Fruit fly (Drosophila melanogaster): ENCODE measurements around the gene eRF3.

eRF3 gene

DNA sequence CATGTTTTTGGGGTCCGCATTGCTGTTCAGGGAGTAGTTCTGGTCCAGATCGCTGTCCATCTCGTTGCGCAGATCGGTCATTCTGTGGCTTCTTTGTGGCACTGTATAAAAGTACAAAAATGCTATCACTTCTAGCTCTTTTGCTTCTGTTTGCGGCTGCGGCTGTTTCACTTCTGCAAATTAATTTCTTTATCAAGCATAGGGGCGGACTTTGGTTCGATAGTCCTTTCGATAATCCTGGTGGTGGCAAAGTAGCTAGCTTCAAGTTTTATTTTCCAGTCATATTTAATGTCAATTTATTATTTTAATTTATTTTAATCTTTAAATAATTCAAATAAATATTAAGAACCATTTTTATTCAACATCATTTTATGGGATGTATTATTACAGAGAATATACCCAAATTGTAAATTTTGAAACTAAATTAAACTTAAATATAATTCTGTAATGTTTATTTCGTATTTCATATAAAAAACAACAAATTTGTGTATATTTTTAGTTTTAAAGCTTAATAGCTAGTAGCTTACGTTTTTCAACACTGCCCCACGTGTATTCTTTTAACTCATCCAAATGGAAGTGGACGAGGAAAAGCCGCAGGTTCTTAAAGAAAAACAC, 6.7 kb upstream of the eRF3 start, which contains the start of the genes CG5446 and Trm1:
Gene CG5446, minus strand, starts transcription at position 223 of the 615 bp plus-strand sequence.
Gene Trm1, plus strand, starts transcription at position 542 of the 615 bp plus-strand sequence.
- TF ChIP-seq ttk (optimal IDR thresholded peaks at IDR 0.05) (no peak), Myc (optimal IDR thresholded peaks at IDR 0.05) (no peak), psq (optimal IDR thresholded peaks at IDR 0.05) (no peak), h (optimal IDR thresholded peaks at IDR 0.05) (no peak), Sin3A (optimal IDR thresholded peaks at IDR 0.05) (no peak), insv (optimal IDR thresholded peaks at IDR 0.05) (no peak)

DNA sequence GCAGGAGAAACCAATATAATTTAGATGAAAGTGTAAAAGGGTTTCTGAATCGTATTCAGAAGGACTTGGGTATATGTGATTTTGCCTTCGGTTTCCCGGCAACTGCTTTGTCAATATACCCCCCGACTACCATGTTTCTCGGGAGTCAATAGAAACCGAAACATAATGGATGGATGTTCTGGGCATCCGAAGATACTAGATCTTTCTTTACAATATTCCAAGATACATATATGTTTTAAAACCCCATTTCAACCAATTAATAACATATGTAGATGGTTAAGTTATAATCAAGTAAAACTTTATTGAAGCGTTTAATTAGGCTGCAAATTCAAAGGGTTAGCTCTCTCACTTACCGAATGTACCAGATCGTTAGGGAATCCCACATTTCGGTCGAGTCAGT, 3.5 kb upstream of the eRF3 start, which contains the start of gene CG5435:
Gene CG5435, minus strand, starts transcription at position 101 of the 400 bp plus-strand sequence.
- no peak for TF ChIP-seq ttk (optimal IDR thresholded peaks at IDR 0.05)
- no peak for TF ChIP-seq Myc (optimal IDR thresholded peaks at IDR 0.05)
- TF ChIP-seq h (optimal IDR thresholded peaks at IDR 0.05): no peak
- no peak for TF ChIP-seq psq (optimal IDR thresholded peaks at IDR 0.05)
- no peak for TF ChIP-seq insv (optimal IDR thresholded peaks at IDR 0.05)
- TF ChIP-seq Sin3A (optimal IDR thresholded peaks at IDR 0.05): no peak

DNA sequence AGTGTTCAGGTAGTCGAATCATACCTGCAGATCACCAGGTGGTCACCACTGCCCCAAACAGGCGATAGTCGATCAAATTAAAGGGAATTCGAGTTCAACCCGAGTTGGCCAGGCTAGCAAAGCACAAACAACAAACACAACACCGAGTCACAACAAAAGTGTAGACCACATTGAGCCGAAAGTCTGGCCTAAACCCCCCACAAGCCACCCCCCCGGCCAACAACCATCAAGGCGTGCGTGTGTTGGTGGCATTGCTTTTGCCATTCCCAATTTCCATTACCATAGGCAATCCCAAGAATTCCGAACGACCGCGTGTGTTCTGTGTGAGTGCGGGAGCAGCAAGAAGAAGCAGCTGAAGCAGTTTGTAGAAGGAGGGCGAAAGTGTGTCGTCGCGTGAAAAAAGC, 285 bp downstream of the eRF3 start, which contains the start of gene SC35:
Gene SC35, minus strand, starts transcription at position 131 of the 404 bp plus-strand sequence.
- TF ChIP-seq Sin3A (optimal IDR thresholded peaks at IDR 0.05): no peak
- TF ChIP-seq Myc (optimal IDR thresholded peaks at IDR 0.05): no peak
- no peak for TF ChIP-seq ttk (optimal IDR thresholded peaks at IDR 0.05)
- TF ChIP-seq insv (optimal IDR thresholded peaks at IDR 0.05): no peak
- TF ChIP-seq h (optimal IDR thresholded peaks at IDR 0.05): no peak
- TF ChIP-seq psq (optimal IDR thresholded peaks at IDR 0.05): no peak

DNA sequence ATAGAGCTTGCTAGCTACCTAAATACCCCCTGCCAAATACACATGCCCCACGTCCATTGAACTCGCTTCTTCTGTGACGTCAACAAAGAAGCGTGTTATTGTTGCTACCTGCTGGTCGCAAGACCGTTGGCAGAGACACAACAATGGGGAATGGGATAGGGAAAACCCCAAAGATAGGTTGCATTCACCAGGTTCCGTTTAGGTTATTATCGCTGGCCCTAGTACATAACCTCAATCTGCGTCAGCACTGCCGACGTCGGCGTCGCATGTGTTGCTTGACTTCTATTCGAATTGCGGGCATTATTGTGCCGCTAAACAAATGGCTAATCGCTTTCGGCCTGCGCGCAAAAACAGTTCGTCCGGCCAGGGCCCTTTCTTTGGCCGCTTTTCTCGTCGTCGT, 1.2 kb downstream of the eRF3 start:
- TF ChIP-seq psq (optimal IDR thresholded peaks at IDR 0.05) (no peak), h (optimal IDR thresholded peaks at IDR 0.05) (no peak), Myc (optimal IDR thresholded peaks at IDR 0.05) (no peak), insv (optimal IDR thresholded peaks at IDR 0.05) (no peak), Sin3A (optimal IDR thresholded peaks at IDR 0.05) (no peak), ttk (optimal IDR thresholded peaks at IDR 0.05) (no peak)

DNA sequence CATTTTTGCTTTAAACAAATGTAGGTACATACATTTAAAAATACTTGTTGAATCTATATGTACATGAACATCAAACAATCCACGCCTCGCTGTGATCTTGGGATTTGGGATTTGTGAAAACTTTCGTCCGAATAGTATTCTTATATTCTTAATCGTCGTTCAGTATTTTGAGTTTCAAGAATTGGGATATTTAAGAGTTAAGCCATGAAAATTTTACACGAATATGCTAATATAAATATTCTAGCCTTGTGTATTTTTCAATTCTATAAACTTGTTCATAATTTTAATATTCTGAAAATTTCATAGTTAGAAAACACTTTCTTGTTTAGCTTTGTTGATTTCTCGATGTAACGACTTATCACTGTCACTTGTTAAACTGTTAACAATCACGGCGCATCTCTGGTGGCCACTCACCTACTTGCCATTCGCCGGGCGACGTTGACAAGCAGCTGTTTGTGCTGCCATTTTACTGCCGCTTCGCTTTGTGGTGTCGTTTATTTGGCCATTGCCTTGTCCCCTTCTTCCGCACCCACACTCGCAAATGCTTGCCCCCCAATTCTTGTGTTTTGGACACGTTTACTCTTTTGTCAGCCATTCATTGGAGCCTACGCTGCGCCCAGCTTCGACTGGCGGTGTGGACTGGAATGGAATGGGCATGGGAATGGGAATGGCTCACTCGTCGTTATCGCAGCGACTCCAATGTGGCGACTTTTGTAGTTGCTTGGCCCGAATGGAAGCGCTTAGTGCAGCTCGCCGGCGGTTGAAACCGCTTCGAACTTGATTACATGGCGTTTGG, 1.9 kb downstream of the eRF3 start:
- TF ChIP-seq Myc (optimal IDR thresholded peaks at IDR 0.05): no peak
- no peak for TF ChIP-seq Sin3A (optimal IDR thresholded peaks at IDR 0.05)

DNA sequence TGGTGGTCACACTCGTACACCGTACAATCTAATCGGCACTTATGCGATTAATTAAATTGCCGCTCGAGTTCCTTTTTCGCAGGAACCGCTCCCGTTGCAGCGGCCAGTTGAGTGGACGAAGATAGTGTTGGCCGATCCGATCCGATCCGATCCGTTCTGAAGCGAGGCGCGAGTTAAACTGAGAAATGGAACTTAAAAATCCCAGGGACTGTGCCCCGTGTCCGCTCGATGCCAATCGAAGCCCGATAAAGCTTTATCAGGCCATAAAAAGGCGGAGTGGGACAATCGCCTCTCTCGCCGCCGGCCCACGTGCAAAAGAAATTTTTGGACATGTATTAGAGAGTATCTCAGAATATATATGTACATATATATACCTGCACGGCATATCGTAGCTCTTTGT, 11.5 kb downstream of the eRF3 start, which contains the start of gene Oatp33Ea:
Gene Oatp33Ea, minus strand, starts transcription at position 182 of the 400 bp plus-strand sequence.
- TF ChIP-seq h (optimal IDR thresholded peaks at IDR 0.05): no peak
- TF ChIP-seq psq (optimal IDR thresholded peaks at IDR 0.05): no peak
- TF ChIP-seq ttk (optimal IDR thresholded peaks at IDR 0.05): no peak
- TF ChIP-seq Sin3A (optimal IDR thresholded peaks at IDR 0.05): no peak
- TF ChIP-seq Myc (optimal IDR thresholded peaks at IDR 0.05): no peak
- TF ChIP-seq insv (optimal IDR thresholded peaks at IDR 0.05): no peak

DNA sequence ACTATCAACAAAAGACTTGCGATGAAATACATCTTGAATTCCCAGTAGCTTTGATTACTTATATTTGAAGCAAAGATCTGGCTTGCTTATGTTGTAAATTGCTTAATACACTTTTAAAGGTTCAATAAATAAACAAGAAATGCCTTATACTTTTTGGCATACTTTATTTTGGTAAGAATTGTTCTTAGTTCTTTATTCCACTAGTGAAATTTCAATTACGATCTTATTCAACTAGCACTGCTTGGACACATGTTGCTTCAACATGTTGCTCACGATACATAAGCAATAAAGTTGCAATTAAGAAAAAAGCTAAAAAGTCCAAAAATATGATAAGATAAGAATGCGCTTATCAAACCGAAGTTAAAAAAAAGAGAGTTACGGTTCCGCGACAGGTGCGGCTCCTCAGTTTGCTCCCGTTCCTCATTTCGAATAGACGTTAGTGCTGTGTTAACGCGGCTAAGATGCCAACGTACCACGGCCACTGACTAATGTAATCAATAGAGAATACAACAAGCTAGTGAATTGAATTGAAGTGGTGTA, 13.9 kb downstream of the eRF3 start, which contains the start of the genes CG5421 and Oatp33Eb:
Gene CG5421, minus strand, starts transcription at position 51 of the 540 bp plus-strand sequence.
Gene Oatp33Eb, plus strand, starts transcription at position 403 of the 540 bp plus-strand sequence.
- TF ChIP-seq Myc (optimal IDR thresholded peaks at IDR 0.05) (no peak), insv (optimal IDR thresholded peaks at IDR 0.05) (no peak)

DNA sequence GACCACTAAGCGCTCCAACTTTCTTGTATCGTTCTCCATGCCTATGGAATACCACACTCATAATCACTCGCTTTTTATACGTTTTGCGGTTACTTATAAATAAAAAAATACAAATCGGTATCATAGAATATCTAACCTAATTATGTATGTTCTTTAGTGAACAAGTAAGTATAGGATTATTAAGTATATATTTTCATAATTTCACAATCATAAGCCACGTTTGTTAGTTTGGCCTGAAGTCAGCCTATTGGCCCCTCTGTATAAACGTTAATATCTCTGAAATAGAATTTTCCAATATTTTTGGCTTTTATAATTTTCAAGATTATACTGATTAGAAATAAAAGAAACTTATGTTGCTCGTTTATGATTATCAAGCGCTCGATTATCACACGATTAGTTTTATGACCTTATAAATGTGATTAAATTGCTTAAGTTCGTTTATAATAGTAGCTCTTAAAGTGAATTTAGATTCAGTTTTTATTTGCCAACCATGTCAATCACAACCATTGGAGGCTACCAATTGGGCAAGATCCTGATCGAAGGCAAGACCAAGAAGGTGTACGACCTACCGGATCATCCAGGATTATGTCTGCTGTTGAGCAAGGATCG, 19.0 kb downstream of the eRF3 start, which contains the start of gene CG5418:
Gene CG5418, minus strand, starts transcription at position 51 of the 609 bp plus-strand sequence.
- TF ChIP-seq psq (optimal IDR thresholded peaks at IDR 0.05) (no peak), Sin3A (optimal IDR thresholded peaks at IDR 0.05) (no peak), h (optimal IDR thresholded peaks at IDR 0.05) (no peak), insv (optimal IDR thresholded peaks at IDR 0.05) (no peak), ttk (optimal IDR thresholded peaks at IDR 0.05) (no peak), Myc (optimal IDR thresholded peaks at IDR 0.05) (no peak)

DNA sequence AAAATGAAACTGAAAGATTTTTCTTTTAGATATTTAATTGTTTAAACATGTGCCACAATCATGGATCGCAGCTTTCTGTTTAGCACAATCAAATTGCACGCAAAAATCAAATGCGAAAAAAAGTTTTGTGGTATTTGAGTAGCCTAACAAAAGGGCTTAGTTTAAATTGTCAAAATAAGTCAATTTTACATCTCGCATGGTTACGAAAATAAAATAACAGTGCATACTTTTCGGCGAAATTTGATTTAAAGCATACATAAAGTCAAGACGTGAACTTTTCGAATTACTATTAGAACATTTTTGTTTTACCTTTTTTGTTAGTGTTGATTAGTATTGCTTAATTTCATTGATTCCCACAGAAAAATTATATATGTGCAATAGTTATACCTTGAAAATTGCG, 20.8 kb downstream of the eRF3 start:
- no peak for TF ChIP-seq h (optimal IDR thresholded peaks at IDR 0.05)
- no peak for TF ChIP-seq Sin3A (optimal IDR thresholded peaks at IDR 0.05)
- no peak for TF ChIP-seq insv (optimal IDR thresholded peaks at IDR 0.05)
- no peak for TF ChIP-seq psq (optimal IDR thresholded peaks at IDR 0.05)
- no peak for TF ChIP-seq Myc (optimal IDR thresholded peaks at IDR 0.05)
- no peak for TF ChIP-seq ttk (optimal IDR thresholded peaks at IDR 0.05)

DNA sequence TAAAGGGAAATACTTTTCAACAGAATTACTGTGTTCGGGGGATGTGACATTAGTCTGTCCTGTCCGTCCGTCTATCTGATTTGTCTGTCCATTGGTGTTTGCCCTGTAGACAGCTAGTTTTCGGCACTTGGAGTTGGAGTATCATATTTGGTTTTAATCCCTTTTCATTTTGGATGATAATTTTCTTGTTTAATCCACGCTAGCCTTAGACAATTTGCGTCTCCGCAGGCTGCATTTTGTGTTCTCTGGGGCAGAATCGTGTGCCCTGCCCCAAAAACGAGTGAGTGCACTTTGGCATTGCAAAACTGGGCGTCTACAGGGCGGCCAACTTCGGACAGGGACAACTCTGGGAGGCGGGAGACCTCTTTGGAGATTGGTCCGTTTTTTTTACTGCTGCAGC, 21.5 kb downstream of the eRF3 start:
- TF ChIP-seq Myc (optimal IDR thresholded peaks at IDR 0.05) (no peak), insv (optimal IDR thresholded peaks at IDR 0.05) (no peak), h (optimal IDR thresholded peaks at IDR 0.05) (no peak), Sin3A (optimal IDR thresholded peaks at IDR 0.05) (no peak), psq (optimal IDR thresholded peaks at IDR 0.05) (no peak), ttk (optimal IDR thresholded peaks at IDR 0.05) (no peak)

DNA sequence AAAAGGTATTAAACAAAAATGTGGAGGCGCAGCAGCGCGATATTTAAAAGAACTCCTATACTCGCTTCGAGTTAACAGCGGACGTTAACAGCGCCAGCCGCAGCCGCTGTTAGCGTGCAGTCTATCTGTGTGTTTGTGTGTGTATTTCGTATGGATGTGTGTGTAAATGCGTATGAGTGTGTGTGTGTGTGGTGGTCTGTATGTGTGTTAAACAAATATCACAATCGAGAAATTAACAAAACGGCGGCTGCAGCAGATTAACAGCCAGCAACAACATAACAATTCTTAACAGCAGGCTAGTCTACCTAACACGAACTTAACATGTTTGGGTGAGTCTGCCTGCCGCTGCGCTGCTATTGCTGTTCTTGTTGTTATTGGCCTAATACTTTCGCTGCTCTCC, 22.9 kb downstream of the eRF3 start:
- TF ChIP-seq insv (optimal IDR thresholded peaks at IDR 0.05) (no peak), ttk (optimal IDR thresholded peaks at IDR 0.05) (no peak), h (optimal IDR thresholded peaks at IDR 0.05) (no peak), Myc (optimal IDR thresholded peaks at IDR 0.05) (no peak), Sin3A (optimal IDR thresholded peaks at IDR 0.05) (no peak), psq (optimal IDR thresholded peaks at IDR 0.05) (no peak)

DNA sequence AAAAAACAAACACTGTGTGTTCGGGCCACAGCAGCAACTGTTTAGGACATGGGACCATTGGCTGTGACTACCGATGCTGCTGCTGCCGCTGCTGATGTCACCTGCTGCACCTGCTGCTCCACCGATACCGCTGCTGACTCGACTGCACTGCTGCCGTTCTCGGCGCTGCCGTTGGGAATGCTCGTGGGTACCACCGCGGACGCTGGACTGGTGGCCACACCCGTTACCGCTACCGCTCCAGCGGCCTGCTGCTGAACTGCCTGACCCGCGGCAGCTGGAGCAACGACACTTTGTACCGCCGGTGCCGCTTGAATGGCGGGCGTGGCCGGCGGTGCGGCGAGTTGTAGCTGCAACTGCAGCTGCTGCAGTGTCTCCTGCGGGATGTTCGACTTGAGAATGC, 23.5 kb downstream of the eRF3 start:
- TF ChIP-seq h (optimal IDR thresholded peaks at IDR 0.05): no peak
- no peak for TF ChIP-seq Myc (optimal IDR thresholded peaks at IDR 0.05)
- no peak for TF ChIP-seq Sin3A (optimal IDR thresholded peaks at IDR 0.05)
- TF ChIP-seq psq (optimal IDR thresholded peaks at IDR 0.05): no peak

Measured in Kc167 (cell line).